Fruit fly (Drosophila melanogaster) whole organism, wandering third instar larva: ENCODE results near the gene CG44437.

Source experiments
- Abd-B ChIP-seq: fragments of >200 bp; optimal IDR thresholded peaks from 2 replicates; lab custom pipeline; 2017; ENCODE audit warnings: missing biosample characterization, missing genetic modification characterization
- CG32264 ChIP-seq: fragments of 200-800 bp; sonication (Bioruptor generic); optimal IDR thresholded peaks from 2 replicates; lab custom pipeline; 2016; ENCODE audit warnings: missing biosample characterization, missing genetic modification characterization
- CG9705 ChIP-seq: fragments of 200-800 bp; sonication (Bioruptor generic); optimal IDR thresholded peaks from 2 replicates; lab custom pipeline; 2018; ENCODE audit warnings: missing biosample characterization, mild to moderate bottlenecking, missing genetic modification characterization
- Dfd ChIP-seq: fragments of >200 bp; optimal IDR thresholded peaks from 2 replicates; lab custom pipeline; 2017; ENCODE audit warnings: missing biosample characterization, missing genetic modification characterization
- Dif ChIP-seq: fragments of 200-275, 200-300 bp; sonication (Bioruptor generic); optimal IDR thresholded peaks from 2 replicates; lab custom pipeline; 2018; ENCODE audit warnings: missing biosample characterization, missing genetic modification characterization; ENCODE audit not compliant: partially characterized antibody
- GATAd ChIP-seq: sonication (Bioruptor generic); optimal IDR thresholded peaks from 2 replicates; lab custom pipeline; 2016; ENCODE audit warnings: missing biosample characterization, missing genetic modification characterization
- HLH106 ChIP-seq: fragments of 200-800 bp; optimal IDR thresholded peaks from 3 replicates; lab custom pipeline; 2019; ENCODE audit warnings: missing biosample characterization, mild to moderate bottlenecking, missing genetic modification characterization, moderate library complexity
- Hnf4 ChIP-seq: fragments of 200-800 bp; sonication (Bioruptor generic); optimal IDR thresholded peaks from 2 replicates; lab custom pipeline; 2016; ENCODE audit warnings: missing biosample characterization, mild to moderate bottlenecking, missing genetic modification characterization
- Hr78 ChIP-seq: fragments of >200 bp; optimal IDR thresholded peaks from 2 replicates; lab custom pipeline; 2017; ENCODE audit warnings: missing biosample characterization, missing genetic modification characterization
- Jra ChIP-seq: sonication (Bioruptor generic); optimal IDR thresholded peaks from 2 replicates; lab custom pipeline; 2016; ENCODE audit warnings: missing biosample characterization, missing genetic modification characterization
- Mio ChIP-seq: sonication (Bioruptor generic); optimal IDR thresholded peaks from 2 replicates; lab custom pipeline; 2016; ENCODE audit warnings: missing biosample characterization, missing genetic modification characterization
- OdsH ChIP-seq: fragments of 200-800 bp; sonication (Bioruptor generic); optimal IDR thresholded peaks from 2 replicates; lab custom pipeline; 2016; ENCODE audit warnings: missing biosample characterization, mild to moderate bottlenecking, missing genetic modification characterization
- Rel ChIP-seq, 2 experiments: fragments of 200-800 bp; sonication (Bioruptor generic) in 1 of 2; optimal IDR thresholded peaks; 2 replicates in 1 of 2; 3 replicates in 1 of 2; lab custom pipeline; 2016 to 2019; ENCODE audit warnings: mild to moderate bottlenecking in 2 of 2, missing biosample characterization in 2 of 2, missing genetic modification characterization in 2 of 2, moderate library complexity in 1 of 2
- Sp1 ChIP-seq: fragments of 200-800 bp; sonication (Bioruptor generic); optimal IDR thresholded peaks from 3 replicates; lab custom pipeline; 2019; ENCODE audit warnings: missing biosample characterization, mild to moderate bottlenecking, missing genetic modification characterization, moderate library complexity
- Vsx2 ChIP-seq: fragments of 200-300, 225-300 bp; sonication (Bioruptor generic); optimal IDR thresholded peaks from 2 replicates; lab custom pipeline; 2018; ENCODE audit warnings: missing biosample characterization, missing genetic modification characterization; ENCODE audit not compliant: partially characterized antibody
- br ChIP-seq: fragments of 200-800 bp; sonication (Bioruptor generic); optimal IDR thresholded peaks from 2 replicates; lab custom pipeline; 2016; ENCODE audit warnings: missing biosample characterization, missing genetic modification characterization
- brk ChIP-seq: fragments of 200-800 bp; sonication (Bioruptor generic); optimal IDR thresholded peaks from 2 replicates; lab custom pipeline; 2016; ENCODE audit warnings: missing biosample characterization, mild to moderate bottlenecking, missing genetic modification characterization
- dl ChIP-seq, 2 experiments: fragments of 175-275, 200-275 bp in 1 of 2; fragments of 200-275 bp in 1 of 2; sonication (Bioruptor generic); optimal IDR thresholded peaks; lab custom pipeline; 2018; ENCODE audit warnings: mild to moderate bottlenecking in 2 of 2, missing biosample characterization in 2 of 2, missing genetic modification characterization in 2 of 2, moderate library complexity in 2 of 2; ENCODE audit not compliant: partially characterized antibody in 2 of 2, insufficient read depth in 1 of 2
- dmrt93B ChIP-seq: fragments of 200-800 bp; sonication (Bioruptor generic); optimal IDR thresholded peaks from 2 replicates; lab custom pipeline; 2018; ENCODE audit warnings: missing biosample characterization, mild to moderate bottlenecking, missing genetic modification characterization
- dsf ChIP-seq: sonication (Bioruptor generic); optimal IDR thresholded peaks from 2 replicates; lab custom pipeline; 2016; ENCODE audit warnings: missing biosample characterization, missing genetic modification characterization, borderline replicate concordance
- ey ChIP-seq: fragments of 200-800 bp; sonication (Bioruptor generic); optimal IDR thresholded peaks from 2 replicates; lab custom pipeline; 2016; ENCODE audit warnings: missing biosample characterization, missing genetic modification characterization
- foxo ChIP-seq, 2 experiments: fragments of 200-800 bp; sonication (Bioruptor generic); optimal IDR thresholded peaks; 2 replicates in 1 of 2; 3 replicates in 1 of 2; lab custom pipeline; 2016 to 2017; ENCODE audit warnings: missing biosample characterization in 2 of 2, missing genetic modification characterization in 2 of 2
- fru ChIP-seq: fragments of 200-800 bp; sonication (Bioruptor generic); optimal IDR thresholded peaks from 3 replicates; lab custom pipeline; 2016; ENCODE audit warnings: missing biosample characterization, mild to moderate bottlenecking, missing genetic modification characterization
- h ChIP-seq: fragments of 200-800 bp; sonication (Bioruptor generic); optimal IDR thresholded peaks from 3 replicates; lab custom pipeline; 2016; ENCODE audit warnings: missing biosample characterization, mild to moderate bottlenecking, missing genetic modification characterization
- jim ChIP-seq: fragments of 175-275, 200-325 bp; sonication (Bioruptor generic); optimal IDR thresholded peaks from 2 replicates; lab custom pipeline; 2016; ENCODE audit warnings: missing biosample characterization, mild to moderate bottlenecking, missing genetic modification characterization
- lola ChIP-seq: fragments of >200 bp; optimal IDR thresholded peaks from 2 replicates; lab custom pipeline; 2017; ENCODE audit warnings: missing biosample characterization, missing genetic modification characterization
- pan ChIP-seq: fragments of >200 bp; optimal IDR thresholded peaks from 2 replicates; lab custom pipeline; 2017
- psq ChIP-seq: fragments of 200-800 bp; sonication (Bioruptor generic); optimal IDR thresholded peaks from 3 replicates; lab custom pipeline; 2017; ENCODE audit warnings: missing biosample characterization, mild to moderate bottlenecking, missing genetic modification characterization, moderate library complexity
- rgr ChIP-seq: fragments of 200-800 bp; sonication (Bioruptor generic); optimal IDR thresholded peaks from 3 replicates; lab custom pipeline; 2016; ENCODE audit warnings: missing biosample characterization, mild to moderate bottlenecking, missing genetic modification characterization
- sage ChIP-seq: fragments of 200-800 bp; sonication (Bioruptor generic); optimal IDR thresholded peaks from 2 replicates; lab custom pipeline; 2016; ENCODE audit warnings: missing biosample characterization, mild to moderate bottlenecking, missing genetic modification characterization
- sv ChIP-seq: fragments of 200-800 bp; sonication (Bioruptor generic); optimal IDR thresholded peaks from 3 replicates; lab custom pipeline; 2016; ENCODE audit warnings: missing biosample characterization, missing genetic modification characterization
- tai ChIP-seq: sonication (Bioruptor generic); optimal IDR thresholded peaks from 2 replicates; lab custom pipeline; 2016; ENCODE audit warnings: missing biosample characterization, missing genetic modification characterization
- woc ChIP-seq: sonication (Bioruptor generic); optimal IDR thresholded peaks from 2 replicates; lab custom pipeline; 2016; ENCODE audit warnings: missing biosample characterization, mild to moderate bottlenecking, missing genetic modification characterization

Gene CG44437

dm6 chrX:13249732-13250395 is 47.8 kb upstream of the CG44437 start:
- TF ChIP-seq CG32264 (GFP tag; lab: Kevin White, UChicago) = no peak

dm6 chrX:13248515-13248914 is 46.5 kb upstream of the CG44437 start:
- TF ChIP-seq OdsH (GFP tag; lab: Kevin White, UChicago) (no peak), tai (GFP tag; lab: Kevin White, UChicago) (no peak), HLH106 (no peak), Dif (GFP tag; lab: Kevin White, UChicago) (no peak), Rel (GFP tag; optimal IDR thresholded peaks at IDR 0.05; lab: Kevin White, UChicago) (no peak), Rel (tag; optimal IDR thresholded peaks at IDR 0.05; lab: Kevin White, UChicago) (no peak), GATAd (no peak), dl (GFP tag; optimal IDR thresholded peaks at IDR 0.05; lab: Kevin White, UChicago; ENCODE audit: insufficient read depth in 1 of 2, partially characterized antibody in 2 of 2) (no peak)

dm6 chrX:13247789-13248188 is 45.7 kb upstream of the CG44437 start:
- TF ChIP-seq jim (GFP tag; lab: Kevin White, UChicago) = no peak
- no peak for TF ChIP-seq brk (GFP tag; lab: Kevin White, UChicago)
- TF ChIP-seq dl (GFP tag; optimal IDR thresholded peaks at IDR 0.05; lab: Kevin White, UChicago; ENCODE audit: insufficient read depth in 1 of 2, partially characterized antibody in 2 of 2) = no peak
- no peak for TF ChIP-seq CG9705 (GFP tag; lab: Kevin White, UChicago)
- no peak for TF ChIP-seq br
- TF ChIP-seq sv (GFP tag; lab: Kevin White, UChicago) = no peak
- TF ChIP-seq woc (GFP tag; lab: Kevin White, UChicago) = no peak
- TF ChIP-seq HLH106 = no peak
- no peak for TF ChIP-seq Mio (GFP tag; lab: Kevin White, UChicago)

- TF ChIP-seq lola = no peak
- no peak for TF ChIP-seq Abd-B
- TF ChIP-seq ey (GFP tag; lab: Kevin White, UChicago) = peak; percentile 27
- no peak for TF ChIP-seq dmrt93B
- no peak for TF ChIP-seq Vsx2 (GFP tag; lab: Kevin White, UChicago)
- TF ChIP-seq woc (GFP tag; lab: Kevin White, UChicago) = peak; percentile 37
- no peak for TF ChIP-seq dsf
- TF ChIP-seq sv (GFP tag; lab: Kevin White, UChicago) = no peak
- no peak for TF ChIP-seq jim (GFP tag; lab: Kevin White, UChicago)
- TF ChIP-seq tai (GFP tag; lab: Kevin White, UChicago) = no peak
- TF ChIP-seq Rel (GFP tag; optimal IDR thresholded peaks at IDR 0.05; lab: Kevin White, UChicago) = peak; percentile 0
- TF ChIP-seq Rel (tag; optimal IDR thresholded peaks at IDR 0.05; lab: Kevin White, UChicago) = no peak
- TF ChIP-seq HLH106 = peak; percentile 2
- peak; percentile 9 for TF ChIP-seq br
- TF ChIP-seq rgr = peak; percentile 58
- TF ChIP-seq OdsH (GFP tag; lab: Kevin White, UChicago) = peak; percentile 60
- TF ChIP-seq fru (GFP tag; lab: Kevin White, UChicago) = peak; percentile 64
- no peak for TF ChIP-seq Jra (GFP tag; lab: Kevin White, UChicago)
- TF ChIP-seq Dfd (GFP tag; lab: Kevin White, UChicago) = no peak
- no peak for TF ChIP-seq sage
- peak; percentile 52 for TF ChIP-seq h
- TF ChIP-seq Hnf4 (GFP tag; lab: Kevin White, UChicago) = no peak
- TF ChIP-seq CG32264 (GFP tag; lab: Kevin White, UChicago) = no peak
- peak; percentile 52 for TF ChIP-seq psq (GFP tag; lab: Kevin White, UChicago)
- no peak for TF ChIP-seq Hr78 (GFP tag; lab: Kevin White, UChicago)
- TF ChIP-seq foxo (GFP tag; optimal IDR thresholded peaks at IDR 0.05; lab: Kevin White, UChicago) = peak in 1 of 2 experiments; percentile 75
- peak; percentile 33 for TF ChIP-seq Sp1 (GFP tag; lab: Kevin White, UChicago)
- no peak for TF ChIP-seq dl (GFP tag; optimal IDR thresholded peaks at IDR 0.05; lab: Kevin White, UChicago; ENCODE audit: insufficient read depth in 1 of 2, partially characterized antibody in 2 of 2)
- no peak for TF ChIP-seq pan
Observed at dm6 chrX:13245767-13246166, 43.7 kb upstream of the CG44437 start.
